Fruit fly (Drosophila melanogaster) S2 (cell line): ENCODE data around the gene Or83c.

Experiments used
- CG8478 ChIP-seq: fragments of >200 bp; optimal IDR thresholded peaks from 2 replicates; lab custom pipeline; 2018
- CTCF ChIP-seq, 2 experiments: fragments of >200 bp; optimal IDR thresholded peaks; 2 replicates each; lab custom pipeline; 2018

DNA sequence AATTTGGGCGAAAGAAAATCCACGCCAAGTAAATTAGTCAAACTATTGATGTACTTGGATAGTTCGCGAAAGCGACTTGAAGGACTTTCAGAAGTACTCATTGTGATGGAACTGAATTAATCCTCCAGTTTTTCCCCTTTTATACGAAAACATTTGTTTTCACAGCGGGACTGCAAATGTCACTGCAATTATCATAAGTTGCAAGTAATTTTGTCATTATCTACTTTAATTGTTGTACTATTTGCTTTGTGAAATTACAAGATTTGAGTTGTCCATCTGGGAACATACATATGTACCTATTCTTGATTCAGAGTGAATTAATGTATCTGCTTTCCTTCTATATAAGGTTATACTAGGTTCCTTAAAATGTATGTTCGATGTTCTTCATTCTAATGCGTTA, at the start of gene Or83c:
- TF ChIP-seq CG8478 (no peak), CTCF (optimal IDR thresholded peaks at IDR 0.05; lab: Kevin White, UChicago) (no peak)
